Fruit fly (Drosophila melanogaster) whole organism, embryonic: ENCODE results near the gene CG10116.

ENCODE experiments used
- Aef1 ChIP-seq: fragments of 200-800 bp; sonication (Bioruptor generic); IDR thresholded peaks from 3 replicates; pipeline ENCODE4 v1.3.6; 2022; ENCODE audit warnings: missing biosample characterization, missing genetic modification characterization
- Awh ChIP-seq: fragments of 200-800 bp; sonication (Bioruptor generic); IDR thresholded peaks from 2 replicates; pipeline ENCODE4, ENCODE4 v1.3.6; 2022; ENCODE audit warnings: missing biosample characterization, missing genetic modification characterization
- Bdp1 ChIP-seq: fragments of 200-800 bp; sonication (Bioruptor generic); optimal IDR thresholded peaks from 3 replicates; lab custom pipeline; 2016; ENCODE audit warnings: missing biosample characterization, missing genetic modification characterization
- CG11695 ChIP-seq: fragments of 200-800 bp; sonication (Bioruptor generic); IDR thresholded peaks from 3 replicates; pipeline ENCODE4 v1.3.6; 2022; ENCODE audit warnings: missing biosample characterization, missing genetic modification characterization
- CG13775 ChIP-seq: fragments of 200-800 bp; sonication (Bioruptor generic); optimal IDR thresholded peaks from 3 replicates; lab custom pipeline; 2017; ENCODE audit warnings: missing biosample characterization, mild to moderate bottlenecking, missing genetic modification characterization
- CG16813 ChIP-seq: fragments of 200-800 bp; sonication (Bioruptor generic); IDR thresholded peaks from 3 replicates; pipeline ENCODE4 v1.3.6; 2022; ENCODE audit warnings: missing biosample characterization, missing genetic modification characterization; ENCODE audit not compliant: partially characterized antibody
- CG18262 ChIP-seq: fragments of 200-800 bp; optimal IDR thresholded peaks from 3 replicates; lab custom pipeline; 2019; ENCODE audit warnings: missing biosample characterization, mild to moderate bottlenecking, missing genetic modification characterization, moderate library complexity
- CG2678 ChIP-seq: fragments of 200-800 bp; sonication (Bioruptor generic); optimal IDR thresholded peaks from 3 replicates; lab custom pipeline; 2019; ENCODE audit warnings: missing biosample characterization, mild to moderate bottlenecking, missing genetic modification characterization, moderate library complexity
- CG2889 ChIP-seq: fragments of 200-800 bp; sonication (Bioruptor generic); IDR thresholded peaks from 3 replicates; pipeline ENCODE4 v1.3.6; 2022; ENCODE audit warnings: missing biosample characterization, missing genetic modification characterization
- CG3065 ChIP-seq: fragments of 200-800 bp; sonication (Bioruptor generic); optimal IDR thresholded peaks from 2 replicates; lab custom pipeline; 2016; ENCODE audit warnings: missing biosample characterization, missing genetic modification characterization
- CG32532 ChIP-seq: fragments of 200-800 bp; sonication (Bioruptor generic); IDR thresholded peaks from 2 replicates; pipeline ENCODE4 v1.3.6; 2022; ENCODE audit warnings: missing biosample characterization, missing genetic modification characterization
- CG42726 ChIP-seq: fragments of 200-800 bp; sonication (Bioruptor generic); IDR thresholded peaks from 2 replicates; pipeline ENCODE4 v1.3.6; 2022; ENCODE audit warnings: missing biosample characterization, missing genetic modification characterization; ENCODE audit not compliant: partially characterized antibody
- CG4617 ChIP-seq: fragments of 200-800 bp; sonication (Bioruptor generic); optimal IDR thresholded peaks from 3 replicates; lab custom pipeline; 2016; ENCODE audit warnings: missing biosample characterization, missing genetic modification characterization, borderline replicate concordance
- CG5180 ChIP-seq: fragments of 200-800 bp; sonication (Bioruptor generic); optimal IDR thresholded peaks from 3 replicates; lab custom pipeline; 2017; ENCODE audit warnings: missing biosample characterization, missing genetic modification characterization, mild to moderate bottlenecking, moderate library complexity, missing genetic modification reagents
- CG6791 ChIP-seq: fragments of 200-800 bp; sonication (Bioruptor generic); IDR thresholded peaks from 3 replicates; pipeline ENCODE4 v1.3.6; 2022; ENCODE audit warnings: missing biosample characterization, missing genetic modification characterization; ENCODE audit not compliant: partially characterized antibody
- CG7372 ChIP-seq: fragments of 200-800 bp; sonication (Bioruptor generic); IDR thresholded peaks from 2 replicates; pipeline ENCODE4 v1.3.6; 2022; ENCODE audit warnings: missing biosample characterization, missing genetic modification characterization
- CG8478 ChIP-seq: fragments of >200 bp; optimal IDR thresholded peaks from 2 replicates; lab custom pipeline; 2018
- CHES-1-like ChIP-seq: fragments of 200-800 bp; sonication (Bioruptor generic); optimal IDR thresholded peaks from 2 replicates; lab custom pipeline; 2016; ENCODE audit warnings: missing biosample characterization, missing genetic modification characterization
- Dll ChIP-seq: fragments of 200-800 bp; sonication (Bioruptor generic); IDR thresholded peaks from 4 replicates; pipeline ENCODE4 v1.3.6; 2022; ENCODE audit warnings: missing biosample characterization, missing genetic modification characterization; ENCODE audit not compliant: partially characterized antibody
- Eip74EF ChIP-seq, 2 experiments: fragments of 200-800 bp in 1 of 2; fragments of >200 bp in 1 of 2; sonication (Bioruptor generic) in 1 of 2; optimal IDR thresholded peaks; 2 replicates each; lab custom pipeline; 2017 to 2019; ENCODE audit warnings: missing biosample characterization in 2 of 2, missing genetic modification characterization in 2 of 2, mild to moderate bottlenecking in 1 of 2, moderate library complexity in 1 of 2
- Hsf ChIP-seq: fragments of 200-800 bp; sonication (Bioruptor generic); optimal IDR thresholded peaks from 3 replicates; lab custom pipeline; 2016; ENCODE audit warnings: missing biosample characterization, missing genetic modification characterization
- MTF-1 ChIP-seq: fragments of 200-800 bp; sonication (Bioruptor generic); optimal IDR thresholded peaks from 2 replicates; lab custom pipeline; 2018; ENCODE audit warnings: missing biosample characterization, mild to moderate bottlenecking, missing genetic modification characterization, borderline replicate concordance
- Max ChIP-seq: fragments of 200-800 bp; sonication (Bioruptor generic); optimal IDR thresholded peaks from 2 replicates; lab custom pipeline; 2016; ENCODE audit warnings: missing biosample characterization, mild to moderate bottlenecking, missing genetic modification characterization
- Med ChIP-seq: fragments of 200-800 bp; sonication (Bioruptor generic); peaks from one replicate; lab custom pipeline; 2016; ENCODE audit warnings: missing biosample characterization, missing genetic modification characterization, mild to moderate bottlenecking, inconsistent platforms, moderate library complexity
- Opbp ChIP-seq: fragments of 200-800 bp; sonication (Bioruptor generic); IDR thresholded peaks from 3 replicates; pipeline ENCODE4 v1.3.6; 2022; ENCODE audit warnings: missing biosample characterization, missing genetic modification characterization; ENCODE audit not compliant: partially characterized antibody
- Ptx1 ChIP-seq: fragments of 200-800 bp; sonication (Bioruptor generic); IDR thresholded peaks from 2 replicates; pipeline ENCODE4 v1.3.6; 2022; ENCODE audit warnings: missing biosample characterization, missing genetic modification characterization
- Scr ChIP-seq: fragments of 200-800 bp; sonication (Bioruptor generic); IDR thresholded peaks from 2 replicates; pipeline ENCODE4 v1.3.6; 2022; ENCODE audit warnings: missing biosample characterization, missing genetic modification characterization; ENCODE audit not compliant: partially characterized antibody
- amos ChIP-seq: fragments of 200-800 bp; sonication (Bioruptor generic); IDR thresholded peaks from 2 replicates; pipeline ENCODE4 v1.3.6; 2022; ENCODE audit warnings: missing biosample characterization, missing genetic modification characterization; ENCODE audit not compliant: partially characterized antibody
- ato ChIP-seq: fragments of 200-800 bp; sonication (Bioruptor generic); IDR thresholded peaks from 2 replicates; pipeline ENCODE4 v1.3.6; 2022; ENCODE audit warnings: missing biosample characterization, missing genetic modification characterization; ENCODE audit not compliant: partially characterized antibody
- bbx ChIP-seq: fragments of 200-800 bp; sonication (Bioruptor generic); IDR thresholded peaks from 2 replicates; pipeline ENCODE4 v1.3.6; 2022; ENCODE audit warnings: missing biosample characterization, missing genetic modification characterization; ENCODE audit not compliant: partially characterized antibody
- bigmax ChIP-seq: fragments of 200-800 bp; sonication (Bioruptor generic); optimal IDR thresholded peaks from 2 replicates; lab custom pipeline; 2018; ENCODE audit warnings: missing biosample characterization, mild to moderate bottlenecking, missing genetic modification characterization
- bsh ChIP-seq, 2 experiments: fragments of 200-800 bp; sonication (Bioruptor generic); optimal IDR thresholded peaks; 2 replicates each; lab custom pipeline; 2017 to 2018; ENCODE audit warnings: mild to moderate bottlenecking in 2 of 2, missing biosample characterization in 2 of 2, missing genetic modification characterization in 2 of 2, moderate library complexity in 1 of 2
- cas ChIP-seq: fragments of 200-800 bp; sonication (Bioruptor generic); IDR thresholded peaks from 2 replicates; pipeline ENCODE4 v1.3.6; 2022; ENCODE audit warnings: missing biosample characterization, missing genetic modification characterization
- chn ChIP-seq: fragments of 200-800 bp; sonication (Bioruptor generic); optimal IDR thresholded peaks from 2 replicates; lab custom pipeline; 2016; ENCODE audit warnings: missing biosample characterization, missing genetic modification characterization
- ewg ChIP-seq: fragments of 200-800 bp; sonication (Bioruptor generic); optimal IDR thresholded peaks from 3 replicates; lab custom pipeline; 2017; ENCODE audit warnings: mild to moderate bottlenecking, missing biosample characterization, missing genetic modification reagents, missing genetic modification characterization
- grn ChIP-seq: fragments of 200-800 bp; sonication (Bioruptor generic); optimal IDR thresholded peaks from 3 replicates; lab custom pipeline; 2017; ENCODE audit warnings: missing biosample characterization, missing genetic modification characterization
- ham ChIP-seq: fragments of 200-800 bp; sonication (Bioruptor generic); IDR thresholded peaks from 2 replicates; pipeline ENCODE4 v1.3.6; 2022; ENCODE audit warnings: missing biosample characterization, missing genetic modification characterization
- inv ChIP-seq: fragments of 200-800 bp; sonication (Bioruptor generic); IDR thresholded peaks from 2 replicates; pipeline ENCODE4 v1.3.6; 2022; ENCODE audit warnings: missing biosample characterization, missing genetic modification characterization; ENCODE audit not compliant: partially characterized antibody
- kah ChIP-seq: fragments of 200-800 bp; sonication (Bioruptor generic); optimal IDR thresholded peaks from 2 replicates; lab custom pipeline; 2018; ENCODE audit warnings: missing biosample characterization, mild to moderate bottlenecking, missing genetic modification characterization
- knrl ChIP-seq: fragments of 200-800 bp; sonication (Bioruptor generic); IDR thresholded peaks from 3 replicates; pipeline ENCODE4 v1.3.6; 2022; ENCODE audit warnings: missing biosample characterization, missing genetic modification characterization; ENCODE audit not compliant: partially characterized antibody
- mld ChIP-seq: fragments of 200-800 bp; sonication (Bioruptor generic); IDR thresholded peaks from 3 replicates; pipeline ENCODE4 v1.3.6; 2022; ENCODE audit warnings: missing biosample characterization, missing genetic modification characterization; ENCODE audit not compliant: partially characterized antibody
- onecut ChIP-seq: fragments of 200-800 bp; sonication (Bioruptor generic); IDR thresholded peaks from 2 replicates; pipeline ENCODE4 v1.3.6; 2022; ENCODE audit warnings: missing biosample characterization, missing genetic modification characterization
- pho ChIP-seq: fragments of 200-800 bp; sonication (Bioruptor generic); optimal IDR thresholded peaks from 2 replicates; lab custom pipeline; 2016; ENCODE audit warnings: missing biosample characterization, missing genetic modification characterization
- sna ChIP-seq: fragments of 200-800 bp; sonication (Bioruptor generic); IDR thresholded peaks from 2 replicates; pipeline ENCODE4 v1.3.6; 2022; ENCODE audit warnings: missing biosample characterization, missing genetic modification characterization; ENCODE audit not compliant: partially characterized antibody
- so ChIP-seq: fragments of 200-800 bp; sonication (Bioruptor generic); IDR thresholded peaks from 3 replicates; pipeline ENCODE4 v1.3.6; 2022; ENCODE audit warnings: missing biosample characterization, missing genetic modification characterization
- sr ChIP-seq: fragments of 200-800 bp; sonication (Bioruptor generic); IDR thresholded peaks from 3 replicates; pipeline ENCODE4 v1.3.6; 2022; ENCODE audit warnings: missing biosample characterization, missing genetic modification characterization
- tna ChIP-seq: fragments of 200-800 bp; sonication (Bioruptor generic); IDR thresholded peaks from 2 replicates; pipeline ENCODE4 v1.3.6; 2022; ENCODE audit warnings: missing biosample characterization, missing genetic modification characterization; ENCODE audit not compliant: partially characterized antibody
- trem ChIP-seq: fragments of 200-800 bp; optimal IDR thresholded peaks from 3 replicates; lab custom pipeline; 2019; ENCODE audit warnings: missing biosample characterization, mild to moderate bottlenecking, missing genetic modification characterization, moderate library complexity
- vnd ChIP-seq: fragments of 200-800 bp; sonication (Bioruptor generic); IDR thresholded peaks from 3 replicates; pipeline ENCODE4 v1.3.6; 2022; ENCODE audit warnings: missing biosample characterization, missing genetic modification characterization; ENCODE audit not compliant: partially characterized antibody
- wdn ChIP-seq: fragments of 200-800 bp; sonication (Bioruptor generic); IDR thresholded peaks from 2 replicates; pipeline ENCODE4 v1.3.6; 2022; ENCODE audit warnings: missing biosample characterization, missing genetic modification characterization
- yki ChIP-seq: fragments of >200 bp; optimal IDR thresholded peaks from 3 replicates; lab custom pipeline; 2018

Gene CG10116

DNA sequence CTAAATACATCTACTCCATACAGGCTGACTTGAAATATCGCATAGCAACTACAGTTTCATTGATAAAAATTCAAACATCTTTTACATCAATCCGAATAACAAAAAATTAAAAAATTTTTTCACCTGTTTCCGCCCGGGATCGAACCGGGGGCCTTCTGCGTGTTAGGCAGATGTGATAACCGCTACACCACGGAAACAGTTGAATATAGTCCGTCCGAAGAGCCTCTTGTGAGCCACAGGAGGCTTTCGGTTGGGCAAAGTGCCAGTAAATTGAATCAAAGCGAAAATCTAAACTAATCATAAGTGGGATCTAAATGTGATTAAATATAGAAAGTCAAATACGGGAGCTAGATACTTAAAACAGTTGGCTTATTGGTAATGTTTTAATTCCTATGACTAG lies 23.5 kb downstream of the CG10116 start (continued):
- TF ChIP-seq Bdp1 (GFP tag; lab: Kevin White, UChicago) (peak; percentile 99), Ptx1 (GFP tag; lab: Robert Waterston, UW) (no peak), inv (GFP tag; lab: Robert Waterston, UW) (peak; percentile 38; the same call in 1 of the 2 replicates), CG13775 (GFP tag; lab: Kevin White, UChicago) (no peak), CG2889 (no peak), bbx (GFP tag; lab: Robert Waterston, UW) (peak; percentile 79), Aef1 (GFP tag; lab: Robert Waterston, UW) (no peak), CG16813 (GFP tag; lab: Robert Waterston, UW) (peak; percentile 72), CG3065 (GFP tag; lab: Kevin White, UChicago) (no peak), Opbp (peak; percentile 89), bsh (GFP tag; optimal IDR thresholded peaks at IDR 0.05; lab: Kevin White, UChicago) (no peak), ewg (no peak), Scr (GFP tag; lab: Robert Waterston, UW) (peak; percentile 56), Dll (peak; percentile 18; the same call in 1 of the 4 replicates), CG42726 (peak; percentile 60; the same call in 1 of the 2 replicates), CG2678 (tag; lab: Kevin White, UChicago) (no peak), tna (GFP tag; lab: Robert Waterston, UW) (peak; percentile 78), CG32532 (GFP tag; lab: Robert Waterston, UW) (no peak), CG6791 (GFP tag; lab: Robert Waterston, UW) (peak; percentile 76; the same call in 2 of the 3 replicates), vnd (peak; percentile 57; the same call in 2 of the 3 replicates), sna (peak; percentile 43), CG7372 (GFP tag; lab: Robert Waterston, UW) (no peak), amos (GFP tag; lab: Robert Waterston, UW) (peak; percentile 81), cas (GFP tag; lab: Robert Waterston, UW) (no peak), grn (GFP tag; lab: Kevin White, UChicago) (peak; percentile 65), pho (no peak), wdn (GFP tag; lab: Robert Waterston, UW) (no peak), trem (tag; lab: Kevin White, UChicago) (no peak), CG11695 (GFP tag; lab: Robert Waterston, UW) (no peak), knrl (GFP tag; lab: Robert Waterston, UW) (peak; percentile 54), ato (GFP tag; lab: Robert Waterston, UW) (peak; percentile 78), onecut (GFP tag; lab: Robert Waterston, UW) (no peak), Max (GFP tag; lab: Kevin White, UChicago) (no peak), mld (GFP tag; lab: Robert Waterston, UW) (peak; percentile 84; the same call in 2 of the 3 replicates), chn (GFP tag; lab: Kevin White, UChicago) (no peak)

DNA sequence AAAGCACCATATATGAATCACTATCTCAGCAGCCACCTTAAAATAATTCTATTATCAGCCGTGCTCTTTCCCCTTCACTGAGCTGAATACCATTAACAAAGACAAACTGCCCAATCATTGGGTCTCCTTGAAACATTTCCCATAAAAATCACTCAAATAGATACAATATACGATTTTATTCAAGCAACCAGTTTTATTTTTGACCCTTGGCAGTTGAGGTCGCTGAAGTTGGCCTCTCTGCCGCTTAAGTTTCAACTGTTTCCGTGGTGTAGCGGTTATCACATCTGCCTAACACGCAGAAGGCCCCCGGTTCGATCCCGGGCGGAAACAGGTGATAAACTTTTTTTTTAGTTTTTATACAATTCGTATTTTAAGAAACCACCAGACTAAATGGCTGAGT lies 24.2 kb downstream of the CG10116 start:
- TF ChIP-seq Hsf (GFP tag; lab: Kevin White, UChicago), result no peak
- no peak for TF ChIP-seq sr (GFP tag; lab: Robert Waterston, UW)
- no peak for TF ChIP-seq ham (GFP tag; lab: Robert Waterston, UW)
- no peak for TF ChIP-seq yki (lab: Kevin White, UChicago)
- TF ChIP-seq Ptx1 (GFP tag; lab: Robert Waterston, UW), result no peak
- no peak for TF ChIP-seq kah (GFP tag; lab: Kevin White, UChicago)
- TF ChIP-seq Awh (GFP tag; lab: Robert Waterston, UW), result peak; percentile 47; the same call in 1 of the 2 replicates
- peak; percentile 14 for TF ChIP-seq Med
- no peak for TF ChIP-seq MTF-1 (GFP tag; lab: Kevin White, UChicago)
- TF ChIP-seq Eip74EF (GFP tag; optimal IDR thresholded peaks at IDR 0.05; lab: Kevin White, UChicago), result no peak
- TF ChIP-seq CG4617, result no peak
- no peak for TF ChIP-seq CG5180 (GFP tag; lab: Kevin White, UChicago)
- no peak for TF ChIP-seq CHES-1-like
- TF ChIP-seq CG8478 (lab: Kevin White, UChicago), result no peak
- no peak for TF ChIP-seq so (GFP tag; lab: Robert Waterston, UW)
- no peak for TF ChIP-seq bigmax (GFP tag; lab: Kevin White, UChicago)
- TF ChIP-seq CG18262, result no peak
